Fruit fly (Drosophila melanogaster): Measurements from ENCODE around the gene CG32797.

Gene CG32797

DNA sequence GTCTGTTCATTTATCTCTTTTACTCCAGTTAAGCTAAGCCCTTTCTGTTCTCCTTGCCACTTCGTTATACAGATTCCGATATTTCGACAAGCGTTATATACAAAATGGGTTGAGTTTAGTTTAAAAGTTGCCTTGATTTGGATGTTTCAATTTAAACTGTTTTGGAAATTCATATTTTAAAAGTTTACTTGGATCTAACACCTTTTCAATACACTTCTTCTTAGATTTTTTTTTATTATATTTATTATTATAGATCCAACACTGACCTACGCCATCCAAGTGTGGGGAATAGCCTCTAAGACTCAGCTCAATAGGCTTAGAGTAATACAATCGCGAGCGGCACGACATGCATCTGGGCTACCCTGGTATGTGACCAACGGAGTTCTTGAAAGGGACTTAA, at the start of gene CG32797:
CG32797 (minus strand) TSS at position 101 of the 400 bp plus-strand sequence.
- no peak for TF ChIP-seq CG10669 (GFP tag; optimal IDR thresholded peaks at IDR 0.05)
- TF ChIP-seq CG11294 (GFP tag; IDR thresholded peaks at IDR 0.05), result no peak
- TF ChIP-seq Sox102F (GFP tag; optimal IDR thresholded peaks at IDR 0.05), result no peak
- no peak for TF ChIP-seq CG6163 (GFP tag; IDR thresholded peaks at IDR 0.05)
- no peak for TF ChIP-seq Hr39 (GFP tag; optimal IDR thresholded peaks at IDR 0.05)
- no peak for TF ChIP-seq CG31627 (GFP tag; optimal IDR thresholded peaks at IDR 0.05)
- TF ChIP-seq Eip78C (GFP tag), result no peak
- TF ChIP-seq Sox15 (GFP tag; optimal IDR thresholded peaks at IDR 0.05), result no peak
- no peak for TF ChIP-seq Eip93F (GFP tag; optimal IDR thresholded peaks at IDR 0.05)
- TF ChIP-seq CG15336 (GFP tag; IDR thresholded peaks at IDR 0.05), result no peak
- no peak for TF ChIP-seq topi (GFP tag; optimal IDR thresholded peaks at IDR 0.05)
- TF ChIP-seq eg (GFP tag; IDR thresholded peaks at IDR 0.05), result no peak
- no peak for TF ChIP-seq CG6808 (GFP tag; optimal IDR thresholded peaks at IDR 0.05)
- TF ChIP-seq vri (GFP tag; optimal IDR thresholded peaks at IDR 0.05), result no peak
- no peak for TF ChIP-seq CG8319 (GFP tag; optimal IDR thresholded peaks at IDR 0.05)

DNA sequence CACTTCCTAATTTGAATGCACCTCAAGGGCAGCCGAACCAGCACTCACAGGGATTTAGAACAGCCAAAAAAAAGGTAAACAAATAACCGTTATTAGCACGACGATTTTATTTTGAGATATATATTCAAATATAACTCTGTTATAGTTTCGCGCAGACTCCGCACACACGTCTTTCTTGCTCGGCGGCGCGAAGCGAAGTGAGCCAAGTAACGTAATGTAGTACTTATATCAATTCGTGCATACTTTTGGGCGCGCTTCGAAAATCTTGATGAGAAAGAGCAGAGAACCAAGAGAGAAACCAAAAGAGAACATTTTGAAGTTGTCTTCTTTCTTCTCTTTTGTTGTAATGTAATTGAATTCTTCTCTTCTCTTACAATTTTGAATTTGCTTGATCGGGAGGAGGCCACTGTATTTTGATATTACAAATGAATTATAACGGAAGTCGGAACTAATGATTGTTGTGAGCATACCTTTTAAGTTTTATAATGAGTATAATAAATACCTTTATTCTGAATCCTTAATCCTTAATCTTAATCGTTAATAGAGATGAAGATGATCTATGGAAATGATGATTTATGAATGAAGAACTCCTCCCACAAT, 44.3 kb upstream of the CG32797 start, which contains the start of gene boi:
boi (minus strand) TSS at position 201 of the 600 bp plus-strand sequence.
- TF ChIP-seq CG11902 (GFP tag; optimal IDR thresholded peaks at IDR 0.05) (no peak), fd59A (GFP tag; optimal IDR thresholded peaks at IDR 0.05) (no peak), Blimp-1 (GFP tag; optimal IDR thresholded peaks at IDR 0.05) (no peak), CG11294 (GFP tag; IDR thresholded peaks at IDR 0.05) (no peak), cyc (GFP tag; optimal IDR thresholded peaks at IDR 0.05) (no peak), CG6808 (GFP tag; optimal IDR thresholded peaks at IDR 0.05) (no peak), CG6163 (GFP tag; IDR thresholded peaks at IDR 0.05) (no peak), dac (GFP tag; optimal IDR thresholded peaks at IDR 0.05) (no peak), Sox15 (GFP tag; optimal IDR thresholded peaks at IDR 0.05) (no peak), CG9139 (GFP tag; optimal IDR thresholded peaks at IDR 0.05) (peak; percentile 9), lz (GFP tag; optimal IDR thresholded peaks at IDR 0.05) (no peak), vri (GFP tag; optimal IDR thresholded peaks at IDR 0.05) (no peak), dsx (GFP tag; optimal IDR thresholded peaks at IDR 0.05; ENCODE audit: poor library complexity, severe bottlenecking) (no peak), CG10669 (GFP tag; optimal IDR thresholded peaks at IDR 0.05) (no peak), Gug (GFP tag; IDR thresholded peaks at IDR 0.05) (no peak), Eip75B (GFP tag; optimal IDR thresholded peaks at IDR 0.05) (peak; percentile 6), eg (GFP tag; IDR thresholded peaks at IDR 0.05) (no peak; the same call in 2 of the 3 replicates), CG10631 (GFP tag; optimal IDR thresholded peaks at IDR 0.05) (no peak), ss (GFP tag; optimal IDR thresholded peaks at IDR 0.05) (no peak), CG1621 (tag; optimal IDR thresholded peaks at IDR 0.05) (no peak), net (GFP tag; optimal IDR thresholded peaks at IDR 0.05) (peak; percentile 38), Eip78C (GFP tag) (peak; percentile 68), CG8319 (GFP tag; optimal IDR thresholded peaks at IDR 0.05) (no peak), pdm3 (GFP tag; optimal IDR thresholded peaks at IDR 0.05) (no peak), Hr38 (GFP tag; optimal IDR thresholded peaks at IDR 0.05) (no peak), CG8632 (GFP tag; optimal IDR thresholded peaks at IDR 0.05) (no peak), Sox14 (GFP tag; optimal IDR thresholded peaks at IDR 0.05) (no peak), Smox (GFP tag; optimal IDR thresholded peaks at IDR 0.05) (no peak), CG3919 (GFP tag; optimal IDR thresholded peaks at IDR 0.05) (no peak), CG6854 (GFP tag; optimal IDR thresholded peaks at IDR 0.05) (peak; percentile 37), CG31627 (GFP tag; optimal IDR thresholded peaks at IDR 0.05) (no peak), CG32006 (GFP tag; optimal IDR thresholded peaks at IDR 0.05) (no peak), Eip93F (GFP tag; optimal IDR thresholded peaks at IDR 0.05) (no peak), CG7368 (GFP tag; optimal IDR thresholded peaks at IDR 0.05) (no peak), OdsH (GFP tag; optimal IDR thresholded peaks at IDR 0.05) (no peak), fkh (GFP tag; optimal IDR thresholded peaks at IDR 0.05) (no peak), Ets21C (GFP tag; optimal IDR thresholded peaks at IDR 0.05) (no peak), CG11762 (GFP tag; optimal IDR thresholded peaks at IDR 0.05; ENCODE audit: insufficient read depth) (no peak), CG15336 (GFP tag; IDR thresholded peaks at IDR 0.05) (peak; percentile 25; the same call in 1 of the 2 replicates), fd85E (GFP tag; optimal IDR thresholded peaks at IDR 0.05) (peak; percentile 31), svp (GFP tag) (no peak), CG6276 (GFP tag; optimal IDR thresholded peaks at IDR 0.05) (no peak), Met (GFP tag; optimal IDR thresholded peaks at IDR 0.05) (peak; percentile 31), Lpt (GFP tag; optimal IDR thresholded peaks at IDR 0.05) (no peak), CG6792 (GFP tag; optimal IDR thresholded peaks at IDR 0.05) (no peak), topi (GFP tag; optimal IDR thresholded peaks at IDR 0.05) (peak; percentile 26)

Measured in whole organism, prepupa.